Fruit fly (Drosophila melanogaster): ENCODE measurements around the gene CG33784.

DNA sequence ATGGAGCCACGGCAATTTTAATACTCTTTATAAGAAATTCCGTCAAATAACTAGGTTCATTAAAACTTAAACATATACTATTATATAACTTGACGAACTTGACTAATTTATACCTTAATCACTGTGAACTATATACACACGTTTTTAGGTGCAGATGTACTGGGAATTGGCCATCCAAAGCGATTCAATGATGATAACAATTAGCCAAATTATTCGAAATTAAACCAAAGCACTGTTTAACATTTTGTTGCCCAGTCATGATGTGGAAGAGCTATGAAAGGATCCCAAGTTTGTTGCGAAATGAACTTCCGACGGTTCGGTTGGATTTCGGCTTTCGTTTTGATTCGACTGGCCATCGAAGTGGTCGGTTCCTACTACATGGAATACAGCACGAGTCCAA, 5.4 kb upstream of the CG33784 start, which contains the start of gene CG33630:
- TF ChIP-seq salr (GFP tag; optimal IDR thresholded peaks at IDR 0.05) (no peak), CG16779 (tag; optimal IDR thresholded peaks at IDR 0.05) (no peak), Sox15 (GFP tag; optimal IDR thresholded peaks at IDR 0.05) (no peak), Eip93F (GFP tag; optimal IDR thresholded peaks at IDR 0.05) (no peak), Ets21C (GFP tag; optimal IDR thresholded peaks at IDR 0.05) (no peak), Blimp-1 (GFP tag; optimal IDR thresholded peaks at IDR 0.05) (no peak), dsx (GFP tag; optimal IDR thresholded peaks at IDR 0.05; ENCODE audit: poor library complexity, severe bottlenecking) (no peak), CG32006 (GFP tag; optimal IDR thresholded peaks at IDR 0.05) (no peak), fd59A (GFP tag; optimal IDR thresholded peaks at IDR 0.05) (no peak), Smox (GFP tag; optimal IDR thresholded peaks at IDR 0.05) (no peak), Sox14 (GFP tag; optimal IDR thresholded peaks at IDR 0.05) (no peak), fd85E (GFP tag; optimal IDR thresholded peaks at IDR 0.05) (no peak)

All from whole organism, prepupa.